Fruit fly (Drosophila melanogaster): ENCODE data around the gene DIP-zeta.

Gene DIP-zeta

DNA sequence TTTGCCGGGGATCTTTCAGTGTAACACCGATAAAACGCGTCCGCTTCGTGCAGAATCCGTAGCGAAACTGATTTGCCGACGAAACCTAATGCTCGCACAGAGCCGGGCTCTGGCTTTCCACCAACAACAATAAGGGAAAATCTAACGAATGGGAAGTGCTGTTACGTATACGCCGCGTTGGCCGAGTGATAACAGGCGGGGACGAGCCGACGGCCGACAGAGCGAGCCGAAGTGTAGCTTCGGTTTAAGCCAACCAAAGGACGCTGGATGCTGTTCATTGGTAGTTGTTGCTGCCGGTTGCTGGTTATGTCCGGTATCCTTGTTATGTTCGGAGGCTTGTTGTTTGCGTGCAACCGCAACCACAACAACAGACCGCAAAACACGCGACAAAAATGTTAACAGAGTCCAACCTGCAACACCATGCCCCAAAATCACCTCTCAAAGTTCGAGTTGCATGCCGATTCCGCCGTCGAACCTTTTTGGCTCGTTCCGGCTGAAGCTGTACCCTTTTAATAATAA is at the start of gene DIP-zeta:
TSS of gene DIP-zeta (minus strand) at position 71 of the 519 bp plus-strand sequence.
- TF ChIP-seq Deaf1 (tag; optimal IDR thresholded peaks at IDR 0.05) (peak; percentile 94), Doc2 (GFP tag; IDR thresholded peaks at IDR 0.05) (no peak), Nf-YB (GFP tag; optimal IDR thresholded peaks at IDR 0.05) (peak; percentile 77), HmgD (GFP tag; optimal IDR thresholded peaks at IDR 0.05) (no peak), CG43689 (GFP tag; IDR thresholded peaks at IDR 0.05) (no peak), ftz-f1 (GFP tag; optimal IDR thresholded peaks at IDR 0.05) (no peak), Nf-YC (tag; optimal IDR thresholded peaks at IDR 0.05) (peak; percentile 93), CG10321 (GFP tag; IDR thresholded peaks at IDR 0.05) (no peak), CG1233 (GFP tag; optimal IDR thresholded peaks at IDR 0.05) (no peak), Ets65A (GFP tag) (peak; percentile 17), nmo (GFP tag; optimal IDR thresholded peaks at IDR 0.05) (no peak), NC2α (GFP tag; optimal IDR thresholded peaks at IDR 0.05) (no peak), CG11723 (GFP tag; optimal IDR thresholded peaks at IDR 0.05) (no peak), gt (GFP tag; IDR thresholded peaks at IDR 0.05) (no peak), CG17361 (GFP tag; IDR thresholded peaks at IDR 0.05) (no peak), Asciz (GFP tag; optimal IDR thresholded peaks at IDR 0.05) (no peak), CG14710 (tag; optimal IDR thresholded peaks at IDR 0.05) (no peak), Elba2 (GFP tag; optimal IDR thresholded peaks at IDR 0.05) (no peak), CG34422 (GFP tag; IDR thresholded peaks at IDR 0.05) (no peak), CG5180 (GFP tag; optimal IDR thresholded peaks at IDR 0.05) (peak; percentile 96), CG10979 (tag; optimal IDR thresholded peaks at IDR 0.05) (no peak)

DNA sequence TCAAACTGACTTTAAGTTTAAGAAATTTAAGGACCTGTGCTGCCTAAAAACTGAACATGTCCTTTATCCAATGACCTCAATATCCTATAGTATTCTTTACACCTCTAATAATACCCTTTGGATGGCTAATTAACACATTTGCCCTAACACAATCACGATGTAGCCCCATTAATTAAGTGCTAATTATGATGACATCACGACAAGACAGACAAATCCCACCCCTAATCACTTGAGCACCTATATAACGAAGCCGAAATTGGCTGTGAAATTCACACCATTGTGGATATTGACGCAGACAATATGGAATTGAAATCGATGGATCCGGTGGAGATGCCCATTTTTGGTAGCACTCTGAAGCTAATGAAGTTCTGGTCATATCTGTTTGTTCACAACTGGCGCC is 40.5 kb upstream of the DIP-zeta start, which contains the start of gene Or30a:
TSS of gene Or30a (plus strand) at position 301 of the 400 bp plus-strand sequence.
- TF ChIP-seq CG3407 (GFP tag; optimal IDR thresholded peaks at IDR 0.05) (no peak), psq (GFP tag; optimal IDR thresholded peaks at IDR 0.05) (no peak), CG7786 (GFP tag; optimal IDR thresholded peaks at IDR 0.05) (no peak), CG31388 (GFP tag; optimal IDR thresholded peaks at IDR 0.05) (no peak), Doc3 (GFP tag; IDR thresholded peaks at IDR 0.05; ENCODE audit: partially characterized antibody) (no peak), pzg (GFP tag; optimal IDR thresholded peaks at IDR 0.05) (no peak), H15 (GFP tag; IDR thresholded peaks at IDR 0.05) (no peak), Ets97D (GFP tag; optimal IDR thresholded peaks at IDR 0.05) (no peak), Neu2 (GFP tag; optimal IDR thresholded peaks at IDR 0.05; ENCODE audit: borderline replicate concordance) (no peak), sima (GFP tag; optimal IDR thresholded peaks at IDR 0.05) (no peak), Spps (tag; optimal IDR thresholded peaks at IDR 0.05) (no peak), TFAM (GFP tag; optimal IDR thresholded peaks at IDR 0.05) (no peak), CG34224 (GFP tag; IDR thresholded peaks at IDR 0.05; ENCODE audit: partially characterized antibody) (no peak)

DNA sequence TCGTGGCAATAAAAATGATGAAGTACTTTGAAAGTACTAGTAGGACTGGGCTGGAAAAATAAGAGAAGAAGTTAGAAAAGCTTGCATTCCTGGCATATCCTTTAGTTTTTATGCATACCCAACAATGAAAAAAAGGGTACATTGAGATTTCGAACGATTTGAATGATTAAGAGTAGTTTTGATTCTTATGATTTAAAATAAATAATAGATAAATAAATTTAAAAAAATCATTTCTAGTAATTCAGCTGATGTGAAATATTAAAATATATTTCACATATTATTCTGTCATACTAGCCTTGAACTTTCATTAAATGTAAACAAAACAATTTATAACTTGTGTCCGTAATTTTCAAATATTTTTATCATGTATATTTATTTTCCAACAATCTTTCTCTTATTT is 26.3 kb upstream of the DIP-zeta start, which contains the start of gene CG31609:
TSS of gene CG31609 (plus strand) at position 301 of the 400 bp plus-strand sequence.
- TF ChIP-seq CG8281 (tag; optimal IDR thresholded peaks at IDR 0.05) = no peak
- TF ChIP-seq pita (GFP tag; optimal IDR thresholded peaks at IDR 0.05) = no peak
- TF ChIP-seq yki (optimal IDR thresholded peaks at IDR 0.05) = no peak
- no peak for TF ChIP-seq CG10366 (GFP tag; IDR thresholded peaks at IDR 0.05)
- TF ChIP-seq CG5953 (GFP tag; IDR thresholded peaks at IDR 0.05) = no peak
- TF ChIP-seq ab (GFP tag; optimal IDR thresholded peaks at IDR 0.05) = no peak
- no peak for TF ChIP-seq ash1 (GFP tag; optimal IDR thresholded peaks at IDR 0.05)
- TF ChIP-seq nmo (GFP tag; optimal IDR thresholded peaks at IDR 0.05) = no peak
- TF ChIP-seq CG8089 (GFP tag; optimal IDR thresholded peaks at IDR 0.05) = no peak
- TF ChIP-seq CG18262 (tag; optimal IDR thresholded peaks at IDR 0.05) = no peak
- no peak for TF ChIP-seq fd3F (GFP tag; optimal IDR thresholded peaks at IDR 0.05)
- TF ChIP-seq ttk (GFP tag; IDR thresholded peaks at IDR 0.05) = no peak
- TF ChIP-seq CG1647 (GFP tag; optimal IDR thresholded peaks at IDR 0.05) = no peak
- TF ChIP-seq org-1 (GFP tag; optimal IDR thresholded peaks at IDR 0.05) = no peak
- no peak for TF ChIP-seq CG12071 (GFP tag; optimal IDR thresholded peaks at IDR 0.05)
- no peak for TF ChIP-seq CG10979 (tag; optimal IDR thresholded peaks at IDR 0.05)
- TF ChIP-seq Nf-YC (tag; optimal IDR thresholded peaks at IDR 0.05) = no peak
- TF ChIP-seq CG15479 (GFP tag; optimal IDR thresholded peaks at IDR 0.05) = no peak
- no peak for TF ChIP-seq jigr1 (GFP tag; IDR thresholded peaks at IDR 0.05)

Data from whole organism, embryonic.